Fruit fly (Drosophila melanogaster) whole organism, embryonic: ENCODE results near the gene CG12112.

Experiments
- CG17802 ChIP-seq: fragments of 200-800 bp; sonication (Bioruptor generic); optimal IDR thresholded peaks from 2 replicates; lab custom pipeline; 2018; ENCODE audit warnings: missing biosample characterization, mild to moderate bottlenecking, missing genetic modification characterization, moderate library complexity
- CG31441 ChIP-seq: fragments of 200-800 bp; sonication (Bioruptor generic); IDR thresholded peaks from 2 replicates; pipeline ENCODE4 v1.3.6; 2022; ENCODE audit warnings: missing biosample characterization, missing genetic modification characterization
- chinmo ChIP-seq: fragments of 200-800 bp; sonication (Bioruptor generic); IDR thresholded peaks from 4 replicates; pipeline ENCODE4 v1.3.6; 2022; ENCODE audit warnings: missing biosample characterization, missing genetic modification characterization; ENCODE audit not compliant: partially characterized antibody
- inv ChIP-seq: fragments of 200-800 bp; sonication (Bioruptor generic); IDR thresholded peaks from 2 replicates; pipeline ENCODE4 v1.3.6; 2022; ENCODE audit warnings: missing biosample characterization, missing genetic modification characterization; ENCODE audit not compliant: partially characterized antibody
- tap ChIP-seq: fragments of 200-800 bp; optimal IDR thresholded peaks from 3 replicates; lab custom pipeline; 2019; ENCODE audit warnings: missing biosample characterization, mild to moderate bottlenecking, missing genetic modification characterization, moderate library complexity
- tna ChIP-seq: fragments of 200-800 bp; sonication (Bioruptor generic); IDR thresholded peaks from 2 replicates; pipeline ENCODE4 v1.3.6; 2022; ENCODE audit warnings: missing biosample characterization, missing genetic modification characterization; ENCODE audit not compliant: partially characterized antibody

DNA sequence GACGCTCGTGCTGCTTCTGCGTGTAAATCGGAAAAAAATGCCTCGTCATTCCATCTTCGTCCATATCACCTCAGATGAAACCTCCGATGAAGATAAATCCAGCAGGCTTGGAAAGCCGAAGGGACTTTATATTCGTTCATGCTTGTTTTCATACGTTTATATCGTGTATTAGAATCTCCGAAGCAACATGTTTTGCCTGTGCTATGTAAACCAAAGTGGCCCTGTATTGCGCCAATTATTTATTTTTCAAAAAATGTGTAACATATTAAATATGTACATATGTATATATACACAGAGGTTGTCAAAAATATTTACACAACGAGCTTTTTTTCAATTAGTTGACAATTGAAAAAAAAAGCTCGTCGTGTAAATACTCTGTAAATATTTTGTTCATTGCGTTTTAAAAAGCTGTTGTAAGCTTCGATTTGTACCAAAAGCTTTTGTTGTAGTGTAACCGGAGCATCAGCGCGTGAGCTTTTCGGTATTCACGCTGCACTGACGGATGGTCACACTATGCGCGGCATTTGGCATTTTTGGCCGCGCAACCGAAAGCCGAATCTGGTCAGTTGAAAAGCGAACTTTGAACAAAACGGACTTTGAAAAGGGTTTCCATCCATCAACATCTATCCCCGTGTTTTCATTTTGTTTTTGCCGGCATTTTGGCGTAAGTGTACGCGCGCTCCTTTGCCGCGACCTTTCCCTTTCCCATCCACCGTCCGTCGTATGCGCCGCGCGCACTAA, 13.9 kb upstream of the CG12112 start, which contains the start of gene CG12065:
- TF ChIP-seq tna (GFP tag; lab: Robert Waterston, UW) (no peak), inv (GFP tag; lab: Robert Waterston, UW) (peak; percentile 10; the same call in 1 of the 2 replicates), CG31441 (peak; percentile 48; the same call in 1 of the 2 replicates), tap (tag; lab: Kevin White, UChicago) (peak; percentile 69), CG17802 (tag; lab: Kevin White, UChicago) (no peak), chinmo (GFP tag; lab: Robert Waterston, UW) (no peak)
